Worm (Caenorhabditis elegans) whole organism, L3 larva: ENCODE results near the gene casy-1.

Experiments used
- egl-5 ChIP-seq: fragments of 150-350 bp; optimal IDR thresholded peaks from 2 replicates; lab custom pipeline; 2017; ENCODE audit warnings: missing biosample characterization, missing genetic modification reagents, missing genetic modification characterization, inconsistent platforms
- fos-1 ChIP-seq: fragments of 150-350 bp; optimal IDR thresholded peaks from 2 replicates; lab custom pipeline; 2014; ENCODE audit warnings: missing biosample characterization, missing genetic modification characterization
- lin-15B ChIP-seq: fragments of 150-350 bp; optimal IDR thresholded peaks from 2 replicates; lab custom pipeline; 2014; ENCODE audit warnings: missing biosample characterization, missing genetic modification characterization
- skn-1 ChIP-seq: fragments of 150-350 bp; optimal IDR thresholded peaks from 2 replicates; lab custom pipeline; 2014; ENCODE audit warnings: missing biosample characterization, missing genetic modification characterization
- unc-62 ChIP-seq: fragments of 150-350 bp; sonication (generic microtip); optimal IDR thresholded peaks from 4 replicates; lab custom pipeline; 2014; ENCODE audit warnings: missing biosample characterization, missing genetic modification reagents, missing genetic modification characterization
- ztf-11 ChIP-seq: fragments of 150-350 bp; optimal IDR thresholded peaks from 2 replicates; lab custom pipeline; 2014; ENCODE audit warnings: missing biosample characterization, missing genetic modification characterization

ce11 chrII:5974878-5975277 lies 18.4 kb upstream of the casy-1 start, which contains the start of gene B0034.5:
- TF ChIP-seq skn-1 (tag; lab: Kevin White, UChicago) (no peak), fos-1 (tag; lab: Kevin White, UChicago) (no peak), ztf-11 (tag; lab: Kevin White, UChicago) (no peak), lin-15B (tag; lab: Kevin White, UChicago) (no peak), egl-5 (tag; lab: Kevin White, UChicago) (no peak), unc-62 (GFP tag; lab: Kevin White, UChicago) (no peak)
